Worm (Caenorhabditis elegans) whole organism, L1 larva: ENCODE measurements around the gene C06E1.11.

Source experiments
- C16A3.4 ChIP-seq: fragments of 150-350 bp; optimal IDR thresholded peaks from 2 replicates; lab custom pipeline; 2014; ENCODE audit warnings: missing biosample characterization, missing genetic modification characterization
- aly-2 ChIP-seq: fragments of 150-350 bp; optimal IDR thresholded peaks from 2 replicates; lab custom pipeline; 2014; ENCODE audit warnings: missing biosample characterization, missing genetic modification characterization
- ceh-90 ChIP-seq: sonication (generic microtip); optimal IDR thresholded peaks from 2 replicates; lab custom pipeline; 2016; ENCODE audit warnings: missing genetic modification characterization, missing compliant biosample characterization
- ces-1 ChIP-seq: fragments of 150-350 bp; optimal IDR thresholded peaks from 2 replicates; lab custom pipeline; 2014; ENCODE audit warnings: missing biosample characterization, missing genetic modification reagents, missing genetic modification characterization
- efl-1 ChIP-seq, 4 experiments: fragments of 150-350 bp; optimal IDR thresholded peaks in 3 of 4; peaks in 1 of 4; 1 replicate in 1 of 4; 2 replicates in 3 of 4; lab custom pipeline; 2014; ENCODE audit warnings: missing biosample characterization in 2 of 4, missing genetic modification characterization in 2 of 4, missing genetic modification reagents in 2 of 4
- efl-3 ChIP-seq: fragments of 200-800 bp; sonication (Bioruptor generic); optimal IDR thresholded peaks from 2 replicates; lab custom pipeline; 2018; ENCODE audit warnings: mild to moderate bottlenecking, missing genetic modification characterization, missing compliant biosample characterization
- egl-27 ChIP-seq, 2 experiments: fragments of 150-350 bp in 1 of 2; sonication (generic microtip); optimal IDR thresholded peaks; 3 replicates each; lab custom pipeline; 2017 to 2018; ENCODE audit warnings: missing biosample characterization in 2 of 2, missing genetic modification characterization in 2 of 2, missing genetic modification reagents in 2 of 2
- elt-2 ChIP-seq: sonication (generic microtip); optimal IDR thresholded peaks from 2 replicates; lab custom pipeline; 2016; ENCODE audit warnings: missing genetic modification characterization, mild to moderate bottlenecking, inconsistent platforms, missing compliant biosample characterization, missing genetic modification reagents
- elt-3 ChIP-seq, 6 experiments: fragments of 150-350 bp in 1 of 6; sonication (generic microtip); optimal IDR thresholded peaks; 2 replicates each; lab custom pipeline; 2017 to 2018; ENCODE audit warnings: missing biosample characterization in 6 of 6, missing genetic modification characterization in 6 of 6, inconsistent platforms in 1 of 6
- hpl-2 ChIP-seq: fragments of 150-350 bp; optimal IDR thresholded peaks from 2 replicates; lab custom pipeline; 2014; ENCODE audit warnings: missing biosample characterization, missing genetic modification reagents, missing genetic modification characterization
- jun-1 ChIP-seq: fragments of 150-350 bp; optimal IDR thresholded peaks from 2 replicates; lab custom pipeline; 2014; ENCODE audit warnings: missing biosample characterization, missing genetic modification reagents, missing genetic modification characterization
- lin-13 ChIP-seq: fragments of 150-350 bp; optimal IDR thresholded peaks from 2 replicates; lab custom pipeline; 2014; ENCODE audit warnings: missing biosample characterization, missing genetic modification reagents, missing genetic modification characterization
- lin-14 ChIP-seq: fragments of 200-800 bp; sonication (Bioruptor generic); optimal IDR thresholded peaks from 2 replicates; lab custom pipeline; 2018; ENCODE audit warnings: mild to moderate bottlenecking, missing genetic modification characterization, moderate library complexity, missing compliant biosample characterization
- lin-15B ChIP-seq: fragments of 150-350 bp; sonication (generic microtip); optimal IDR thresholded peaks from 3 replicates; lab custom pipeline; 2014; ENCODE audit warnings: missing biosample characterization, missing genetic modification characterization
- lin-35 ChIP-seq, 2 experiments: fragments of 150-350 bp; optimal IDR thresholded peaks; 2 replicates each; lab custom pipeline; 2014; ENCODE audit warnings: missing biosample characterization in 2 of 2, missing genetic modification characterization in 2 of 2, missing genetic modification reagents in 2 of 2
- mab-9 ChIP-seq: fragments of 200-800 bp; sonication (Bioruptor generic); IDR thresholded peaks from 2 replicates; pipeline ENCODE4 v1.3.6; 2022; ENCODE audit warnings: missing genetic modification reagents, missing genetic modification characterization, missing compliant biosample characterization
- mdl-1 ChIP-seq, 2 experiments: fragments of 150-350 bp; optimal IDR thresholded peaks; 2 replicates each; lab custom pipeline; 2014 to 2017; ENCODE audit warnings: missing biosample characterization in 2 of 2, missing genetic modification characterization in 2 of 2, inconsistent platforms in 1 of 2
- mep-1 ChIP-seq: fragments of 150-350 bp; optimal IDR thresholded peaks from 2 replicates; lab custom pipeline; 2014; ENCODE audit warnings: missing biosample characterization, missing genetic modification characterization
- nhr-11 ChIP-seq: fragments of 150-350 bp; optimal IDR thresholded peaks from 2 replicates; lab custom pipeline; 2014; ENCODE audit warnings: missing biosample characterization, missing genetic modification characterization
- nhr-19 ChIP-seq: fragments of 200-800 bp; sonication (Bioruptor generic); conservative IDR thresholded peaks from 2 replicates; pipeline ENCODE4 v1.3.6; 2022; ENCODE audit warnings: missing genetic modification characterization, missing compliant biosample characterization
- nhr-20 ChIP-seq: sonication (generic microtip); optimal IDR thresholded peaks from 2 replicates; lab custom pipeline; 2016; ENCODE audit warnings: mild to moderate bottlenecking, missing genetic modification characterization, missing compliant biosample characterization
- nhr-28 ChIP-seq: fragments of 150-350 bp; optimal IDR thresholded peaks from 2 replicates; lab custom pipeline; 2014; ENCODE audit warnings: missing biosample characterization, missing genetic modification characterization
- nhr-71 ChIP-seq: sonication (generic microtip); optimal IDR thresholded peaks from 2 replicates; lab custom pipeline; 2016; ENCODE audit warnings: mild to moderate bottlenecking, missing genetic modification characterization, moderate library complexity, missing compliant biosample characterization
- nhr-84 ChIP-seq: sonication (generic microtip); optimal IDR thresholded peaks from 2 replicates; lab custom pipeline; 2017; ENCODE audit warnings: missing biosample characterization, missing genetic modification characterization
- nhr-85 ChIP-seq: sonication (generic microtip); peaks from one replicate; lab custom pipeline; 2016; ENCODE audit warnings: missing genetic modification characterization, inconsistent platforms, missing compliant biosample characterization
- nhr-90 ChIP-seq: sonication (generic microtip); optimal IDR thresholded peaks from 2 replicates; lab custom pipeline; 2016; ENCODE audit warnings: mild to moderate bottlenecking, missing genetic modification characterization, missing compliant biosample characterization; ENCODE audit not compliant: poor library complexity
- snpc-4 ChIP-seq: fragments of 150-350 bp; optimal IDR thresholded peaks from 2 replicates; lab custom pipeline; 2014; ENCODE audit warnings: missing biosample characterization, missing genetic modification characterization
- snu-23 ChIP-seq: sonication (generic microtip); optimal IDR thresholded peaks from 2 replicates; lab custom pipeline; 2016; ENCODE audit warnings: missing genetic modification characterization, missing compliant biosample characterization
- sptf-1 ChIP-seq: fragments of 150-350 bp; optimal IDR thresholded peaks from 2 replicates; lab custom pipeline; 2014; ENCODE audit warnings: missing biosample characterization, missing genetic modification characterization
- swsn-7 ChIP-seq: sonication (generic microtip); optimal IDR thresholded peaks from 2 replicates; lab custom pipeline; 2016; ENCODE audit warnings: missing genetic modification characterization, missing compliant biosample characterization
- tbx-2 ChIP-seq: sonication (generic microtip); optimal IDR thresholded peaks from 2 replicates; lab custom pipeline; 2016; ENCODE audit warnings: missing genetic modification characterization, missing compliant biosample characterization
- tlp-1 ChIP-seq: fragments of 150-350 bp; optimal IDR thresholded peaks from 2 replicates; lab custom pipeline; 2014; ENCODE audit warnings: missing biosample characterization, missing genetic modification characterization
- unc-62 ChIP-seq: fragments of 150-350 bp; optimal IDR thresholded peaks from 2 replicates; lab custom pipeline; 2014; ENCODE audit warnings: missing biosample characterization, missing genetic modification reagents, missing genetic modification characterization
- unc-98 ChIP-seq: fragments of 200-800 bp; sonication (Bioruptor generic); IDR thresholded peaks from 2 replicates; pipeline ENCODE4 v1.3.6; 2022; ENCODE audit warnings: missing genetic modification characterization, missing compliant biosample characterization
- xbp-1 ChIP-seq: sonication (generic microtip); optimal IDR thresholded peaks from 2 replicates; lab custom pipeline; 2016; ENCODE audit warnings: missing genetic modification characterization, missing compliant biosample characterization
- zag-1 ChIP-seq: fragments of 150-350 bp; optimal IDR thresholded peaks from 2 replicates; lab custom pipeline; 2014; ENCODE audit warnings: missing biosample characterization, missing genetic modification characterization

Gene C06E1.11

ce11 chrIII:8658367-8658761 is 41.9 kb upstream of the C06E1.11 start (continued):
- TF ChIP-seq elt-3 (tag; optimal IDR thresholded peaks at IDR 0.05; lab: Kevin White, UChicago) (peak in 5 of 6 experiments; percentile 63 to 95 (median 91)), unc-98 (GFP tag; lab: Robert Waterston, UW) (peak; percentile 44), ces-1 (GFP tag; lab: Kevin White, UChicago) (no peak)

ce11 chrIII:8657676-8658366 is 41.3 kb upstream of the C06E1.11 start:
- TF ChIP-seq snpc-4 (tag; lab: Kevin White, UChicago) (no peak), efl-1 (optimal IDR thresholded peaks at IDR 0.05; lab: Kevin White, UChicago) (no peak), efl-1 (GFP tag; optimal IDR thresholded peaks at IDR 0.05 in 1 of 2; lab: Kevin White, UChicago) (peak in 1 of 2 experiments; percentile 92)

- TF ChIP-seq nhr-20 (tag; lab: Kevin White, UChicago), result peak; percentile 34
- TF ChIP-seq tlp-1 (tag; lab: Kevin White, UChicago), result peak; percentile 78
- peak in 1 of 2 experiments; percentile 46 for TF ChIP-seq lin-35 (GFP tag; optimal IDR thresholded peaks at IDR 0.05; lab: Kevin White, UChicago)
- TF ChIP-seq sptf-1 (tag; lab: Kevin White, UChicago), result no peak
- TF ChIP-seq nhr-11, result no peak
- TF ChIP-seq nhr-84 (tag; lab: Kevin White, UChicago), result no peak
- TF ChIP-seq ces-1 (GFP tag; lab: Kevin White, UChicago), result no peak
- peak; percentile 38 for TF ChIP-seq nhr-71 (tag; lab: Kevin White, UChicago)
- TF ChIP-seq jun-1 (tag; lab: Kevin White, UChicago), result peak; percentile 41
- TF ChIP-seq C16A3.4 (tag; lab: Kevin White, UChicago), result no peak
- peak in 2 of 6 experiments; percentile 26 to 81 for TF ChIP-seq elt-3 (tag; optimal IDR thresholded peaks at IDR 0.05; lab: Kevin White, UChicago)
- no peak for TF ChIP-seq swsn-7
- peak; percentile 27 for TF ChIP-seq nhr-90 (tag; lab: Kevin White, UChicago)
- peak; percentile 35 for TF ChIP-seq lin-14 (GFP tag; lab: Kevin White, UChicago)
- no peak for TF ChIP-seq efl-1 (optimal IDR thresholded peaks at IDR 0.05; lab: Kevin White, UChicago)
- peak in 1 of 2 experiments; percentile 24 for TF ChIP-seq efl-1 (GFP tag; optimal IDR thresholded peaks at IDR 0.05 in 1 of 2; lab: Kevin White, UChicago)
- no peak for TF ChIP-seq tbx-2 (tag; lab: Kevin White, UChicago)
- no peak for TF ChIP-seq nhr-28 (tag; lab: Kevin White, UChicago)
- TF ChIP-seq nhr-85 (tag; lab: Kevin White, UChicago), result peak; percentile 23
- TF ChIP-seq mdl-1 (tag; optimal IDR thresholded peaks at IDR 0.05; lab: Kevin White, UChicago), result peak in 1 of 2 experiments; percentile 23
- TF ChIP-seq hpl-2 (GFP tag; lab: Kevin White, UChicago), result no peak
- no peak for TF ChIP-seq efl-3 (GFP tag; lab: Kevin White, UChicago)
- TF ChIP-seq elt-2 (tag; lab: Kevin White, UChicago), result peak; percentile 92
Measured at ce11 chrIII:8656957-8657356, 40.5 kb upstream of the C06E1.11 start.

ce11 chrIII:8656055-8656454 is 39.6 kb upstream of the C06E1.11 start:
- TF ChIP-seq nhr-19 (GFP tag; lab: Robert Waterston, UW), result peak; percentile 12; the same call in 1 of the 2 replicates
- TF ChIP-seq nhr-11, result no peak
- TF ChIP-seq lin-15B (tag; lab: Kevin White, UChicago), result no peak
- no peak for TF ChIP-seq zag-1 (tag; lab: Kevin White, UChicago)
- TF ChIP-seq aly-2 (tag; lab: Kevin White, UChicago), result no peak
- TF ChIP-seq xbp-1 (tag; lab: Kevin White, UChicago), result no peak
- TF ChIP-seq tbx-2 (tag; lab: Kevin White, UChicago), result no peak
- no peak for TF ChIP-seq ces-1 (GFP tag; lab: Kevin White, UChicago)
- TF ChIP-seq lin-14 (GFP tag; lab: Kevin White, UChicago), result peak; percentile 3
- TF ChIP-seq nhr-85 (tag; lab: Kevin White, UChicago), result peak; percentile 70
- no peak for TF ChIP-seq mep-1
- no peak for TF ChIP-seq unc-98 (GFP tag; lab: Robert Waterston, UW)
- no peak for TF ChIP-seq ceh-90
- TF ChIP-seq snpc-4 (tag; lab: Kevin White, UChicago), result no peak
- peak; percentile 1 for TF ChIP-seq snu-23 (GFP tag; lab: Kevin White, UChicago)
- TF ChIP-seq unc-62 (GFP tag; lab: Kevin White, UChicago), result no peak
- TF ChIP-seq lin-13, result no peak
- TF ChIP-seq mab-9 (GFP tag; lab: Robert Waterston, UW), result no peak
- TF ChIP-seq egl-27 (tag; optimal IDR thresholded peaks at IDR 0.05; lab: Kevin White, UChicago), result no peak
